Worm (Caenorhabditis elegans) whole organism, young adult: ENCODE measurements around the gene exos-4.1.

Experiments
- B0019.2 ChIP-seq: fragments of 200-800 bp; sonication (Bioruptor generic); conservative IDR thresholded peaks from 2 replicates; pipeline ENCODE4 v1.3.6; 2022; ENCODE audit warnings: missing genetic modification reagents, missing genetic modification characterization, missing compliant biosample characterization
- F49E8.2 ChIP-seq: sonication (generic microtip); optimal IDR thresholded peaks from 3 replicates; lab custom pipeline; 2017; ENCODE audit warnings: missing genetic modification characterization, mild to moderate bottlenecking, missing compliant biosample characterization, antibody characterized with exemption, moderate library complexity; ENCODE audit not compliant: insufficient read depth
- Y53G8AR.9 ChIP-seq: fragments of 200-800 bp; sonication (Bioruptor generic); conservative IDR thresholded peaks from 2 replicates; pipeline ENCODE4 v1.3.6; 2022; ENCODE audit warnings: missing genetic modification reagents, missing genetic modification characterization, missing compliant biosample characterization
- Y56A3A.18 ChIP-seq: fragments of 200-800 bp; sonication (Bioruptor generic); IDR thresholded peaks from 2 replicates; pipeline ENCODE4 v1.3.6; 2022; ENCODE audit warnings: missing genetic modification reagents, missing genetic modification characterization, missing compliant biosample characterization
- Y79H2A.3 ChIP-seq: fragments of 200-800 bp; sonication (Bioruptor generic); conservative IDR thresholded peaks from 2 replicates; pipeline ENCODE4 v1.3.6; 2022; ENCODE audit warnings: missing genetic modification reagents, missing genetic modification characterization, missing compliant biosample characterization
- attf-3 ChIP-seq: fragments of 200-800 bp; sonication (Bioruptor generic); conservative IDR thresholded peaks from 2 replicates; pipeline ENCODE4 v1.3.6; 2022; ENCODE audit warnings: missing genetic modification reagents, missing genetic modification characterization, missing compliant biosample characterization
- cebp-2 ChIP-seq: fragments of 200-800 bp; sonication (Bioruptor generic); IDR thresholded peaks from 2 replicates; pipeline ENCODE4 v1.3.6; 2022; ENCODE audit warnings: missing genetic modification characterization, missing compliant biosample characterization
- ceh-100 ChIP-seq: fragments of 200-800 bp; sonication (Bioruptor generic); IDR thresholded peaks from 2 replicates; pipeline ENCODE4 v1.3.6; 2022; ENCODE audit warnings: missing genetic modification reagents, missing genetic modification characterization, missing compliant biosample characterization
- ceh-79 ChIP-seq: sonication (generic microtip); optimal IDR thresholded peaks from 2 replicates; lab custom pipeline; 2017; ENCODE audit warnings: mild to moderate bottlenecking, missing genetic modification characterization, missing compliant biosample characterization
- dpff-1 ChIP-seq: sonication (generic microtip); optimal IDR thresholded peaks from 2 replicates; lab custom pipeline; 2017; ENCODE audit warnings: mild to moderate bottlenecking, missing genetic modification characterization, missing compliant biosample characterization
- egrh-3 ChIP-seq: fragments of 200-800 bp; sonication (Bioruptor generic); IDR thresholded peaks from 2 replicates; pipeline ENCODE4 v1.3.6; 2022; ENCODE audit warnings: missing genetic modification reagents, missing genetic modification characterization, missing compliant biosample characterization
- fkh-3 ChIP-seq: sonication (generic microtip); optimal IDR thresholded peaks from 2 replicates; lab custom pipeline; 2016; ENCODE audit warnings: mild to moderate bottlenecking, missing genetic modification characterization, missing compliant biosample characterization
- gei-17 ChIP-seq: fragments of 200-800 bp; sonication (Bioruptor generic); optimal IDR thresholded peaks from 2 replicates; lab custom pipeline; 2018; ENCODE audit warnings: mild to moderate bottlenecking, missing genetic modification characterization, missing compliant biosample characterization
- hmg-1.2 ChIP-seq: fragments of 200-800 bp; sonication (Bioruptor generic); IDR thresholded peaks from 2 replicates; pipeline ENCODE4 v1.3.6; 2022; ENCODE audit warnings: missing genetic modification reagents, missing genetic modification characterization, missing compliant biosample characterization
- hmg-20 ChIP-seq: fragments of 200-800 bp; sonication (Bioruptor generic); IDR thresholded peaks from 2 replicates; pipeline ENCODE4 v1.3.6; 2022; ENCODE audit warnings: missing genetic modification reagents, missing genetic modification characterization, missing compliant biosample characterization
- let-526 ChIP-seq: fragments of 200-800 bp; sonication (Bioruptor generic); IDR thresholded peaks from 2 replicates; pipeline ENCODE4 v1.3.6; 2022; ENCODE audit warnings: missing genetic modification reagents, missing genetic modification characterization, missing compliant biosample characterization
- lin-26 ChIP-seq: fragments of 200-800 bp; sonication (Bioruptor generic); IDR thresholded peaks from 2 replicates; pipeline ENCODE4 v1.3.6; 2022; ENCODE audit warnings: missing genetic modification reagents, missing genetic modification characterization, missing compliant biosample characterization
- madf-8 ChIP-seq: fragments of 200-800 bp; sonication (Bioruptor generic); conservative IDR thresholded peaks from 2 replicates; pipeline ENCODE4 v1.3.6; 2022; ENCODE audit warnings: missing genetic modification reagents, missing genetic modification characterization, missing compliant biosample characterization
- mcd-1 ChIP-seq: fragments of 200-800 bp; sonication (Bioruptor generic); IDR thresholded peaks from 2 replicates; pipeline ENCODE4 v1.3.6; 2022; ENCODE audit warnings: missing genetic modification reagents, missing genetic modification characterization, missing compliant biosample characterization
- mes-4 ChIP-seq: sonication (generic microtip); optimal IDR thresholded peaks from 2 replicates; lab custom pipeline; 2016; ENCODE audit warnings: missing genotype, missing genetic modification characterization, missing compliant biosample characterization
- mxl-1 ChIP-seq: sonication (generic microtip); optimal IDR thresholded peaks from 2 replicates; lab custom pipeline; 2016; ENCODE audit warnings: missing genetic modification characterization, missing compliant biosample characterization
- nhr-179 ChIP-seq: sonication (generic microtip); optimal IDR thresholded peaks from 2 replicates; lab custom pipeline; 2016; ENCODE audit warnings: mild to moderate bottlenecking, missing genetic modification characterization, missing compliant biosample characterization
- pbrm-1 ChIP-seq: fragments of 200-800 bp; sonication (Bioruptor generic); IDR thresholded peaks from 2 replicates; pipeline ENCODE4 v1.3.6; 2022; ENCODE audit warnings: missing genetic modification reagents, missing genetic modification characterization, missing compliant biosample characterization
- pha-4 ChIP-seq: fragments of 150-350 bp; sonication (generic microtip); optimal IDR thresholded peaks from 2 replicates; lab custom pipeline; 2014; ENCODE audit warnings: missing biosample characterization, missing genetic modification reagents, missing genetic modification characterization
- rec-8 ChIP-seq, 2 experiments: sonication (generic microtip); optimal IDR thresholded peaks; 2 replicates each; lab custom pipeline; 2016; ENCODE audit warnings: mild to moderate bottlenecking in 2 of 2, missing genetic modification characterization in 2 of 2, missing genetic modification reagents in 2 of 2, missing genotype in 2 of 2, missing biosample characterization in 1 of 2, missing compliant biosample characterization in 1 of 2, moderate library complexity in 1 of 2
- rpc-1 ChIP-seq, 2 experiments: fragments of 150-350 bp in 1 of 2; sonication (generic microtip) in 1 of 2; optimal IDR thresholded peaks; 2 replicates each; lab custom pipeline; 2014 to 2018; ENCODE audit warnings: missing biosample characterization in 1 of 2, missing genetic modification characterization in 1 of 2, missing genetic modification reagents in 1 of 2, missing genotype in 1 of 2
- sdz-38 ChIP-seq: sonication (generic microtip); optimal IDR thresholded peaks from 2 replicates; lab custom pipeline; 2016; ENCODE audit warnings: missing genotype, missing genetic modification characterization, missing compliant biosample characterization
- snpc-1.3 ChIP-seq: sonication (generic microtip); optimal IDR thresholded peaks from 2 replicates; lab custom pipeline; 2017; ENCODE audit warnings: missing genetic modification characterization, mild to moderate bottlenecking, missing compliant biosample characterization, antibody characterized with exemption, moderate library complexity, missing genotype, missing genetic modification reagents; ENCODE audit not compliant: insufficient read depth
- somi-1 ChIP-seq: fragments of 200-800 bp; sonication (Bioruptor generic); optimal IDR thresholded peaks from 2 replicates; lab custom pipeline; 2018; ENCODE audit warnings: mild to moderate bottlenecking, missing genetic modification characterization, missing compliant biosample characterization
- tbx-9 ChIP-seq: sonication (generic microtip); optimal IDR thresholded peaks from 2 replicates; lab custom pipeline; 2016; ENCODE audit warnings: borderline replicate concordance, missing genetic modification characterization, inconsistent platforms, missing compliant biosample characterization
- unc-62 ChIP-seq: fragments of 150-350 bp; optimal IDR thresholded peaks from 2 replicates; lab custom pipeline; 2014; ENCODE audit warnings: missing biosample characterization, missing genetic modification reagents, missing genetic modification characterization
- zfh-2 ChIP-seq: fragments of 200-800 bp; sonication (Bioruptor generic); conservative IDR thresholded peaks from 2 replicates; pipeline ENCODE4 v1.3.6; 2022; ENCODE audit warnings: missing genetic modification reagents, missing genetic modification characterization, missing compliant biosample characterization
- ztf-18 ChIP-seq: sonication (generic microtip); optimal IDR thresholded peaks from 2 replicates; lab custom pipeline; 2016; ENCODE audit warnings: missing genotype, mild to moderate bottlenecking, missing genetic modification characterization, missing compliant biosample characterization
- ztf-3 ChIP-seq: fragments of 200-800 bp; sonication (Bioruptor generic); optimal IDR thresholded peaks from 2 replicates; lab custom pipeline; 2018; ENCODE audit warnings: mild to moderate bottlenecking, missing genetic modification characterization, missing compliant biosample characterization

The exos-4.1 gene

ce11 chrIV:13082836-13083763 lies 15.7 kb upstream of the exos-4.1 start (continued):
- TF ChIP-seq ztf-3 (GFP tag; lab: Kevin White, UChicago): no peak
- no peak for TF ChIP-seq sdz-38 (tag; lab: Kevin White, UChicago)
- TF ChIP-seq fkh-3 (tag; lab: Kevin White, UChicago): no peak
- TF ChIP-seq lin-26 (GFP tag; lab: Robert Waterston, UW): peak; percentile 22; the same call in 1 of the 2 replicates

- no peak for TF ChIP-seq unc-62 (GFP tag; lab: Kevin White, UChicago)
These were observed 13.1 kb upstream of the exos-4.1 start for ce11 chrIV:13085675-13086074.

- TF ChIP-seq ceh-100: no peak
These were observed 12.1 kb upstream of the exos-4.1 start, which contains the start of gene spin-2 for ce11 chrIV:13086705-13087104. TSS of gene spin-2 (plus strand) at chrIV:13087005.

ce11 chrIV:13089671-13090242 lies 9.0 kb upstream of the exos-4.1 start:
- TF ChIP-seq egrh-3 (GFP tag; lab: Robert Waterston, UW) (peak; percentile 85), ztf-18 (tag; lab: Kevin White, UChicago) (no peak), zfh-2 (GFP tag; lab: Robert Waterston, UW) (peak; percentile 92; the same call in 1 of the 2 replicates), mes-4 (tag; lab: Kevin White, UChicago) (no peak), pbrm-1 (0 out of 2 replicates have a peak, but pooled peaks have one; percentile 19), cebp-2 (0 out of 2 replicates have a peak, but pooled peaks have one; percentile 18), gei-17 (GFP tag; lab: Kevin White, UChicago) (no peak), rec-8 (tag; optimal IDR thresholded peaks at IDR 0.05; lab: Kevin White, UChicago) (no peak), Y53G8AR.9 (GFP tag; lab: Robert Waterston, UW) (no peak), hmg-20 (0 out of 2 replicates have a peak, but pooled peaks have one; percentile 8), madf-8 (GFP tag; lab: Robert Waterston, UW) (no peak), mxl-1 (tag; lab: Kevin White, UChicago) (no peak), pha-4 (tag; lab: Kevin White, UChicago) (no peak)

ce11 chrIV:13090967-13091366 lies 7.8 kb upstream of the exos-4.1 start, which contains the start of gene col-132:
TSS of gene col-132 (minus strand) at chrIV:13091067.
- TF ChIP-seq dpff-1 (tag; lab: Kevin White, UChicago): no peak
- TF ChIP-seq rpc-1 (optimal IDR thresholded peaks at IDR 0.05; lab: Kevin White, UChicago): no peak
- TF ChIP-seq rpc-1 (tag; optimal IDR thresholded peaks at IDR 0.05; lab: Kevin White, UChicago): no peak
- no peak for TF ChIP-seq mcd-1 (GFP tag; lab: Robert Waterston, UW)
- TF ChIP-seq let-526 (GFP tag; lab: Robert Waterston, UW): no peak
- no peak for TF ChIP-seq somi-1 (GFP tag; lab: Kevin White, UChicago)
- no peak for TF ChIP-seq attf-3 (GFP tag; lab: Robert Waterston, UW)
- TF ChIP-seq tbx-9: no peak
- TF ChIP-seq B0019.2 (GFP tag; lab: Robert Waterston, UW): no peak
- TF ChIP-seq pbrm-1: no peak
- TF ChIP-seq nhr-179 (tag; lab: Kevin White, UChicago): no peak
- TF ChIP-seq snpc-1.3 (tag; lab: Kevin White, UChicago): no peak
- TF ChIP-seq lin-26 (GFP tag; lab: Robert Waterston, UW): no peak
- TF ChIP-seq hmg-1.2: no peak
- no peak for TF ChIP-seq Y79H2A.3 (GFP tag; lab: Robert Waterston, UW)
- TF ChIP-seq ceh-79 (tag; lab: Kevin White, UChicago): no peak
- TF ChIP-seq Y56A3A.18 (GFP tag; lab: Robert Waterston, UW): no peak
- TF ChIP-seq F49E8.2 (tag; lab: Kevin White, UChicago): no peak
